Worm (Caenorhabditis elegans): ENCODE results near the gene F55B12.2.

The F55B12.2 gene

DNA sequence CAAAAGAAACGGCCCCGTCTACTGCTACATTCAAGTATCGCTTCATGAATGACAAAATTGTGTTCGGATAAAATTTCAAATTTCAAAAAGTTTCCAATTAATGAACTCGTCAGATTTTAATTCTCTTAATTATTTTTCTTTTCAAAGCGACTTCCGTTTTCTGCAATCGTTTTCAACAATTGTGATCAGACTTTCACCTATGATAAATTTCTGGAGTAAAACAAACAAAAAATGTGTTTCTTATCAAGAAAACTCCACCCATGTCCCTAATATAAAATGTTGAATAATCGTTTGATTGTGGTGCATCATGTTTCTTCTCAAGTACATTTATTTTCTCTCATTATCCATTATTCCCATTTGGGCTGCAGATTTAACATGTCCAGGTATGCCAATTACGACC is 45.6 kb downstream of the F55B12.2 start, which contains the start of gene F20G2.5:
TSS of gene F20G2.5 (plus strand) at position 301 of the 400 bp plus-strand sequence.
- TF ChIP-seq nhr-76 (tag; optimal IDR thresholded peaks at IDR 0.05): no peak
- TF ChIP-seq ceh-63 (GFP tag; optimal IDR thresholded peaks at IDR 0.05): no peak
- no peak for TF ChIP-seq dsc-1 (tag; optimal IDR thresholded peaks at IDR 0.05)
- TF ChIP-seq elt-2 (tag; optimal IDR thresholded peaks at IDR 0.05): peak; percentile 22
- no peak for TF ChIP-seq zag-1 (tag; optimal IDR thresholded peaks at IDR 0.05)

DNA sequence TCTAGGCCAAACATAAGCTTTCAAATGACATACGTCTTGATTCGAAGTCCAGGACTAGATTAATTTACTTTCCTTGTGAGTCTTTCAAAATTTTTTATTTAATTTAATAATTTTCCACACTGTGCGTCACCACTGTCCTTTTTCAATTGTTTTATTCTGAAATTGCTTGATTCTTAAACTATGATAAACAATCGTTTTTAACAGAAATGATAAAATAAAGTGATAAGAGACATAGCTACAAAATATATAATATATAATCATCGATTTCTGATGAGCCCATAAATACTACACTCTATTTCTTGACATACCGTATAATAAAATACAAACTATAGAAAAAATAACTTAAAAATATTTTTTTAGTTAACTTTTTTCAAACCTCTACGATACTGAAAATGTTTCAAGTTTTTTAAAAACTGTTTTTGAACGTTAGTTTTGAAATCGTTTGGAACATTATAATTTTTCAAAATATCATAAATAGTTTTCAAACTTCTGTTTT is 47.8 kb downstream of the F55B12.2 start, which contains the start of gene nas-24:
TSS of gene nas-24 (plus strand) at position 446 of the 496 bp plus-strand sequence.
- TF ChIP-seq elt-2 (tag; optimal IDR thresholded peaks at IDR 0.05) (peak; percentile 23), lin-13 (GFP tag; optimal IDR thresholded peaks at IDR 0.05) (no peak)

DNA sequence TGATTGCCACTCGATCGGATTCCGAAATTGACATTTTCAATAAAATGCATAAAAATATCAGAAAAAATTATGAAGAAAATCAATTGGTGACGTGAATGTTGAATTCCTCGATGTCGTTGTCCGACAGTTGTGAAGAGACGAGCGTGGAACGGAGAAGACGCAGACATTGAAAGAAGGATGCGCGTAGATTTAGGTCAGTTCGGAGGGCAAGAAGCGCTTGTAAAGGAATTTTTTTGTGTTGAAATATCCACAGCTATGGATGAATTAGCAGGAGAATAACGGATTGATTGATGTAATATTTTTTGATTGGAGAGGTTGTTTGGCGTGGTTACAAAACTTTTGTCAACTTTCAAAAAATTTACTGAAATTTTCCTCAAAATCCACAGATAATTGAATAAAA is 48.4 kb downstream of the F55B12.2 start, which contains the start of gene F20G2.3:
TSS of gene F20G2.3 (minus strand) at position 101 of the 400 bp plus-strand sequence.
- TF ChIP-seq lir-3 (tag; optimal IDR thresholded peaks at IDR 0.05; ENCODE audit: poor library complexity) (no peak), blmp-1 (tag; optimal IDR thresholded peaks at IDR 0.05) (peak; percentile 25), hlh-4 (tag; optimal IDR thresholded peaks at IDR 0.05) (no peak)
